Fruit fly (Drosophila melanogaster) whole organism: Measurements from ENCODE around the gene CG4133.

Experiments
- Dll ChIP-seq: fragments of >200 bp; optimal IDR thresholded peaks from 2 replicates; lab custom pipeline; 2017
- pan ChIP-seq: fragments of >200 bp; optimal IDR thresholded peaks from 2 replicates; lab custom pipeline; 2017
- psq ChIP-seq: fragments of >200 bp; optimal IDR thresholded peaks from 2 replicates; lab custom pipeline; 2017

DNA sequence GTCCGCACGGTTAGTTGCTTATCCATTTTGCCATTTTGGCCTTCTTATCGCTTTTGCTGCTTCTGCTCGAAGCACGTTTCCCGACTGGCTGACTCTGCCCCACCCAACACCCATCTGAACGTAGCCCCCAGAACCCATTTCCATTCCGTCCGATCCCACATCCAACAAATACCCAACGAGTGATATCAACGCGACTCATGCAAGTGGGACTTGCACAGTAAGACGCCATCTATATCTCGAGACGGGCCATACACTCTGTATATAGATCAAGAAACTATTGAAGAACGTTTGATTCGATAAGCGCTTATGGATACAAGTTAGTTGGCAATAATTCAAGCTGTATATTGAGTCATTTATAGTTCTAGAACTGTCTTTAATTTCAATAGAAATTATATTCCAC lies 36.9 kb downstream of the CG4133 start:
- no peak for TF ChIP-seq Dll (lab: Kevin White, UChicago)
- no peak for TF ChIP-seq psq
- TF ChIP-seq pan (lab: Kevin White, UChicago), result no peak
